Fruit fly (Drosophila melanogaster) whole organism, embryonic: Measurements from ENCODE around the gene CstF50.

Experiments
- Abd-B ChIP-seq: fragments of 200-800 bp; sonication (Bioruptor generic); optimal IDR thresholded peaks from 2 replicates; lab custom pipeline; 2018; ENCODE audit warnings: missing biosample characterization, mild to moderate bottlenecking, missing genetic modification characterization, moderate library complexity
- Adf1 ChIP-seq: fragments of 200-800 bp; sonication (Bioruptor generic); IDR thresholded peaks from 2 replicates; pipeline ENCODE4 v1.3.6; 2022; ENCODE audit warnings: missing biosample characterization, missing genetic modification characterization
- Antp ChIP-seq: fragments of 200-800 bp; sonication (Bioruptor generic); optimal IDR thresholded peaks from 3 replicates; lab custom pipeline; 2016; ENCODE audit warnings: missing biosample characterization, missing genetic modification characterization
- Blimp-1 ChIP-seq: fragments of 200-800 bp; sonication (Bioruptor generic); optimal IDR thresholded peaks from 3 replicates; lab custom pipeline; 2018; ENCODE audit warnings: missing biosample characterization, missing genetic modification characterization, mild to moderate bottlenecking, moderate library complexity, missing genetic modification reagents
- CG10274 ChIP-seq: fragments of 200-800 bp; sonication (Bioruptor generic); optimal IDR thresholded peaks from 3 replicates; lab custom pipeline; 2017; ENCODE audit warnings: missing biosample characterization, mild to moderate bottlenecking, missing genetic modification characterization
- CG11247 ChIP-seq: fragments of 200-800 bp; sonication (Bioruptor generic); IDR thresholded peaks from 2 replicates; pipeline ENCODE4 v1.3.6; 2022; ENCODE audit warnings: missing biosample characterization, missing genetic modification characterization
- CG11398 ChIP-seq: fragments of 200-800 bp; sonication (Bioruptor generic); optimal IDR thresholded peaks from 2 replicates; lab custom pipeline; 2016; ENCODE audit warnings: missing biosample characterization, missing genetic modification characterization
- CG11723 ChIP-seq: fragments of 200-800 bp; sonication (Bioruptor generic); optimal IDR thresholded peaks from 2 replicates; lab custom pipeline; 2017; ENCODE audit warnings: missing biosample characterization, mild to moderate bottlenecking, missing genetic modification characterization
- CG12155 ChIP-seq: fragments of 200-800 bp; sonication (Bioruptor generic); optimal IDR thresholded peaks from 3 replicates; lab custom pipeline; 2016; ENCODE audit warnings: missing biosample characterization, missing genetic modification characterization
- CG1233 ChIP-seq: fragments of 200-800 bp; sonication (Bioruptor generic); optimal IDR thresholded peaks from 4 replicates; lab custom pipeline; 2018; ENCODE audit warnings: missing biosample characterization, mild to moderate bottlenecking, missing genetic modification characterization
- CG13894 ChIP-seq: fragments of 200-800 bp; sonication (Bioruptor generic); optimal IDR thresholded peaks from 3 replicates; lab custom pipeline; 2018; ENCODE audit warnings: missing biosample characterization, mild to moderate bottlenecking, missing genetic modification characterization, moderate library complexity
- CG1529 ChIP-seq: fragments of 200-800 bp; sonication (Bioruptor generic); optimal IDR thresholded peaks from 3 replicates; lab custom pipeline; 2018; ENCODE audit warnings: missing biosample characterization, missing genetic modification characterization
- CG17568 ChIP-seq: fragments of 200-800 bp; sonication (Bioruptor generic); optimal IDR thresholded peaks from 2 replicates; lab custom pipeline; 2018; ENCODE audit warnings: missing biosample characterization, mild to moderate bottlenecking, missing genetic modification characterization, moderate library complexity
- CG18599 ChIP-seq: fragments of 200-800 bp; sonication (Bioruptor generic); optimal IDR thresholded peaks from 3 replicates; lab custom pipeline; 2017; ENCODE audit warnings: missing biosample characterization, missing genetic modification characterization, mild to moderate bottlenecking, moderate library complexity, missing genetic modification reagents
- CG18764 ChIP-seq: fragments of 200-800 bp; sonication (Bioruptor generic); optimal IDR thresholded peaks from 3 replicates; lab custom pipeline; 2016; ENCODE audit warnings: missing biosample characterization, missing genetic modification characterization
- CG30431 ChIP-seq: fragments of 200-800 bp; sonication (Bioruptor generic); optimal IDR thresholded peaks from 2 replicates; lab custom pipeline; 2017; ENCODE audit warnings: missing biosample characterization, missing genetic modification characterization
- CG32767 ChIP-seq: fragments of 200-800 bp; sonication (Bioruptor generic); IDR thresholded peaks from 2 replicates; pipeline ENCODE4 v1.3.6; 2022; ENCODE audit warnings: missing biosample characterization, missing genetic modification characterization
- CG34422 ChIP-seq: fragments of 200-800 bp; sonication (Bioruptor generic); IDR thresholded peaks from 3 replicates; pipeline ENCODE4 v1.3.6; 2022; ENCODE audit warnings: missing biosample characterization, missing genetic modification characterization
- CG7745 ChIP-seq: fragments of 200-800 bp; sonication (Bioruptor generic); optimal IDR thresholded peaks from 2 replicates; lab custom pipeline; 2018; ENCODE audit warnings: missing biosample characterization, mild to moderate bottlenecking, missing genetic modification characterization, moderate library complexity
- CG7786 ChIP-seq: fragments of 200-800 bp; sonication (Bioruptor generic); optimal IDR thresholded peaks from 2 replicates; lab custom pipeline; 2016; ENCODE audit warnings: missing biosample characterization, missing genetic modification characterization
- E2f1 ChIP-seq: fragments of 200-800 bp; sonication (Bioruptor generic); IDR thresholded peaks from 2 replicates; pipeline ENCODE4 v1.3.6; 2022; ENCODE audit warnings: missing biosample characterization, missing genetic modification characterization
- Ets65A ChIP-seq: fragments of 200-800 bp; sonication (Bioruptor generic); peaks from one replicate; lab custom pipeline; 2016; ENCODE audit warnings: missing biosample characterization, missing genetic modification characterization
- Ets97D ChIP-seq: fragments of 200-800 bp; sonication (Bioruptor generic); optimal IDR thresholded peaks from 3 replicates; lab custom pipeline; 2016; ENCODE audit warnings: missing biosample characterization, missing genetic modification characterization
- Hmr ChIP-seq: fragments of 200-800 bp; sonication (Bioruptor generic); optimal IDR thresholded peaks from 3 replicates; lab custom pipeline; 2017; ENCODE audit warnings: mild to moderate bottlenecking, missing biosample characterization, missing genetic modification reagents, missing genetic modification characterization
- Hsf ChIP-seq: fragments of 200-800 bp; sonication (Bioruptor generic); optimal IDR thresholded peaks from 3 replicates; lab custom pipeline; 2016; ENCODE audit warnings: missing biosample characterization, missing genetic modification characterization
- Oaz ChIP-seq: fragments of 200-800 bp; sonication (Bioruptor generic); IDR thresholded peaks from 2 replicates; pipeline ENCODE4 v1.3.6; 2022; ENCODE audit warnings: missing biosample characterization, missing genetic modification characterization
- Opbp ChIP-seq: fragments of 200-800 bp; sonication (Bioruptor generic); IDR thresholded peaks from 3 replicates; pipeline ENCODE4 v1.3.6; 2022; ENCODE audit warnings: missing biosample characterization, missing genetic modification characterization; ENCODE audit not compliant: partially characterized antibody
- PHDP ChIP-seq: fragments of 200-800 bp; sonication (Bioruptor generic); optimal IDR thresholded peaks from 3 replicates; lab custom pipeline; 2018; ENCODE audit warnings: missing biosample characterization, mild to moderate bottlenecking, missing genetic modification characterization, moderate library complexity
- Sox100B ChIP-seq: fragments of 200-800 bp; sonication (Bioruptor generic); optimal IDR thresholded peaks from 3 replicates; lab custom pipeline; 2018; ENCODE audit warnings: missing biosample characterization, mild to moderate bottlenecking, missing genetic modification characterization
- TFAM ChIP-seq: fragments of 200-800 bp; sonication (Bioruptor generic); optimal IDR thresholded peaks from 2 replicates; lab custom pipeline; 2017; ENCODE audit warnings: missing biosample characterization, missing genetic modification characterization, inconsistent platforms
- Taf1 ChIP-seq: fragments of 200-800 bp; sonication (Bioruptor generic); IDR thresholded peaks from 2 replicates; pipeline ENCODE4 v1.3.6; 2022; ENCODE audit warnings: missing biosample characterization, missing genetic modification characterization
- bbx ChIP-seq: fragments of 200-800 bp; sonication (Bioruptor generic); IDR thresholded peaks from 2 replicates; pipeline ENCODE4 v1.3.6; 2022; ENCODE audit warnings: missing biosample characterization, missing genetic modification characterization; ENCODE audit not compliant: partially characterized antibody
- bigmax ChIP-seq: fragments of 200-800 bp; sonication (Bioruptor generic); optimal IDR thresholded peaks from 2 replicates; lab custom pipeline; 2018; ENCODE audit warnings: missing biosample characterization, mild to moderate bottlenecking, missing genetic modification characterization
- br ChIP-seq: fragments of >200 bp; optimal IDR thresholded peaks from 2 replicates; lab custom pipeline; 2017
- bsh ChIP-seq, 2 experiments: fragments of 200-800 bp; sonication (Bioruptor generic); optimal IDR thresholded peaks; 2 replicates each; lab custom pipeline; 2017 to 2018; ENCODE audit warnings: mild to moderate bottlenecking in 2 of 2, missing biosample characterization in 2 of 2, missing genetic modification characterization in 2 of 2, moderate library complexity in 1 of 2
- croc ChIP-seq: fragments of 200-800 bp; sonication (Bioruptor generic); conservative IDR thresholded peaks from 3 replicates; pipeline ENCODE4 v1.3.6; 2022; ENCODE audit warnings: missing biosample characterization, missing genetic modification characterization
- cwo ChIP-seq: fragments of 200-800 bp; sonication (Bioruptor generic); optimal IDR thresholded peaks from 3 replicates; lab custom pipeline; 2017; ENCODE audit warnings: missing biosample characterization, missing genetic modification characterization, mild to moderate bottlenecking, moderate library complexity, missing genetic modification reagents
- eve ChIP-seq, 2 experiments: fragments of >200 bp; optimal IDR thresholded peaks; 2 replicates each; lab custom pipeline; 2017; ENCODE audit warnings: missing biosample characterization in 2 of 2, missing genetic modification characterization in 2 of 2
- hb ChIP-seq: fragments of 200-800 bp; sonication (Bioruptor generic); IDR thresholded peaks from 3 replicates; pipeline ENCODE4 v1.3.6; 2022; ENCODE audit warnings: missing biosample characterization, missing genetic modification characterization; ENCODE audit not compliant: partially characterized antibody
- klu ChIP-seq: fragments of 200-800 bp; sonication (Bioruptor generic); IDR thresholded peaks from 2 replicates; pipeline ENCODE4 v1.3.6; 2022; ENCODE audit warnings: missing biosample characterization, missing genetic modification characterization
- lola ChIP-seq, 3 experiments: fragments of >200 bp in 2 of 3; fragments of 200-800 bp in 1 of 3; sonication (Bioruptor generic) in 1 of 3; optimal IDR thresholded peaks; 2 replicates each; lab custom pipeline; 2017 to 2019; ENCODE audit warnings: missing biosample characterization in 3 of 3, missing genetic modification characterization in 3 of 3, mild to moderate bottlenecking in 1 of 3, moderate library complexity in 1 of 3
- pan ChIP-seq, 4 experiments: fragments of >200 bp in 3 of 4; fragments of 200-800 bp in 1 of 4; sonication (Bioruptor generic) in 1 of 4; optimal IDR thresholded peaks in 3 of 4; IDR thresholded peaks in 1 of 4; 2 replicates each; pipeline versions ENCODE4 v1.3.6 to Lab custom; 2017 to 2022; ENCODE audit warnings: missing biosample characterization in 2 of 4, missing genetic modification characterization in 2 of 4, mixed read lengths in 1 of 4
- pfk ChIP-seq: fragments of 200-800 bp; sonication (Bioruptor generic); optimal IDR thresholded peaks from 2 replicates; lab custom pipeline; 2018; ENCODE audit warnings: missing biosample characterization, mild to moderate bottlenecking, missing genetic modification characterization, moderate library complexity
- pros ChIP-seq: fragments of 200-800 bp; sonication (Bioruptor generic); optimal IDR thresholded peaks from 3 replicates; lab custom pipeline; 2019; ENCODE audit warnings: missing biosample characterization, mild to moderate bottlenecking, missing genetic modification characterization, moderate library complexity
- pzg ChIP-seq: fragments of 200-800 bp; sonication (Bioruptor generic); optimal IDR thresholded peaks from 3 replicates; lab custom pipeline; 2018; ENCODE audit warnings: missing biosample characterization, mild to moderate bottlenecking, missing genetic modification characterization, moderate library complexity
- ranshi ChIP-seq: fragments of 200-800 bp; sonication (Bioruptor generic); IDR thresholded peaks from 2 replicates; pipeline ENCODE4 v1.3.6; 2022; ENCODE audit warnings: missing biosample characterization, missing genetic modification characterization
- scrt ChIP-seq: fragments of 200-800 bp; sonication (Bioruptor generic); optimal IDR thresholded peaks from 2 replicates; lab custom pipeline; 2018; ENCODE audit warnings: missing biosample characterization, mild to moderate bottlenecking, missing genetic modification characterization, moderate library complexity
- sima ChIP-seq: fragments of 200-800 bp; sonication (Bioruptor generic); optimal IDR thresholded peaks from 2 replicates; lab custom pipeline; 2016; ENCODE audit warnings: missing biosample characterization, missing genetic modification characterization
- sna ChIP-seq: fragments of 200-800 bp; sonication (Bioruptor generic); IDR thresholded peaks from 2 replicates; pipeline ENCODE4 v1.3.6; 2022; ENCODE audit warnings: missing biosample characterization, missing genetic modification characterization; ENCODE audit not compliant: partially characterized antibody
- sqz ChIP-seq: fragments of 200-800 bp; sonication (Bioruptor generic); optimal IDR thresholded peaks from 3 replicates; lab custom pipeline; 2018; ENCODE audit warnings: missing biosample characterization, mild to moderate bottlenecking, missing genetic modification characterization
- tgo ChIP-seq: fragments of 200-800 bp; sonication (Bioruptor generic); IDR thresholded peaks from 3 replicates; pipeline ENCODE4 v1.3.6; 2022; ENCODE audit warnings: missing biosample characterization, missing genetic modification characterization

CstF50 gene

DNA sequence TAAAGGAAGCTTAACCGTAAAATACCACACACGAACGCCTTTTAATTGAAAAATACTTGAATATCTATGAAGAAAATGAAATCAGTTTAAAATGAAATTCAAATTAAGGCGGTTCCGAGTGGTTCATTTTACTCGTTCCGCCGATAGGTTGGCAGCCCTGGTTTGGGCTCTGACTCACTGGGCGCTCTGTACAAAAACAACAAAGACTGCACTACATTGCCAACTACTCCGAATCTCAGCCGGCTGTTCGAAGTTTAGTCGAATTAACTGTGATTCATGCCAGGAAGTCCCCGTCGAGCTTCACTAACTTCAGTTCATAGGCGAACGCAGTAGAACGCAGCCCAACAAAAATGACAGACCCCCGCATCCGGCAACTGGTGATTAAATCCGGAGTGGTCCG, 6.5 kb upstream of the CstF50 start, which contains the start of gene Tbca (continued):
- TF ChIP-seq CG11723 (no peak), tgo (GFP tag; lab: Robert Waterston, UW) (no peak), Hsf (GFP tag; lab: Kevin White, UChicago) (no peak), Oaz (no peak), CG13894 (tag; lab: Kevin White, UChicago) (no peak), Opbp (GFP tag; lab: Robert Waterston, UW) (peak; percentile 55; the same call in 1 of the 3 replicates), ranshi (GFP tag; lab: Robert Waterston, UW) (no peak), CG12155 (no peak), pan (optimal IDR thresholded peaks at IDR 0.05; lab: Kevin White, UChicago) (no peak), pan (GFP tag; optimal IDR thresholded peaks at IDR 0.05 in 1 of 2, IDR thresholded peaks at IDR 0.05 in 1 of 2) (no peak), CG18599 (GFP tag; lab: Kevin White, UChicago) (no peak), klu (GFP tag; lab: Robert Waterston, UW) (no peak), CG18764 (GFP tag; lab: Kevin White, UChicago) (no peak), CG7745 (tag; lab: Kevin White, UChicago) (no peak), bsh (GFP tag; optimal IDR thresholded peaks at IDR 0.05; lab: Kevin White, UChicago) (no peak), CG11247 (GFP tag; lab: Robert Waterston, UW) (no peak), hb (GFP tag; lab: Robert Waterston, UW) (no peak), CG32767 (no peak), Hmr (GFP tag; lab: Kevin White, UChicago) (no peak), Antp (GFP tag; lab: Kevin White, UChicago) (no peak), CG34422 (GFP tag; lab: Robert Waterston, UW) (no peak), CG30431 (GFP tag; lab: Kevin White, UChicago) (no peak), cwo (GFP tag; lab: Kevin White, UChicago) (no peak), CG7786 (GFP tag; lab: Kevin White, UChicago) (no peak), CG1233 (GFP tag; lab: Kevin White, UChicago) (no peak), scrt (no peak), eve (GFP tag; optimal IDR thresholded peaks at IDR 0.05; lab: Kevin White, UChicago) (no peak), br (no peak), pzg (GFP tag; lab: Kevin White, UChicago) (peak; percentile 79), Taf1 (no peak), sima (GFP tag; lab: Kevin White, UChicago) (no peak), E2f1 (GFP tag; lab: Robert Waterston, UW) (no peak), bigmax (GFP tag; lab: Kevin White, UChicago) (no peak), croc (no peak), CG11398 (GFP tag; lab: Kevin White, UChicago) (no peak), PHDP (tag; lab: Kevin White, UChicago) (no peak), Ets65A (GFP tag; lab: Kevin White, UChicago) (no peak), pfk (GFP tag; lab: Kevin White, UChicago) (peak; percentile 97), sqz (GFP tag; lab: Kevin White, UChicago) (peak; percentile 92), Abd-B (GFP tag; lab: Kevin White, UChicago) (no peak), lola (GFP tag; optimal IDR thresholded peaks at IDR 0.05; lab: Kevin White, UChicago) (no peak), TFAM (no peak), Blimp-1 (GFP tag; lab: Kevin White, UChicago) (no peak), Ets97D (GFP tag; lab: Kevin White, UChicago) (peak; percentile 44), Sox100B (GFP tag; lab: Kevin White, UChicago) (no peak), sna (peak; percentile 55; the same call in 1 of the 2 replicates), Adf1 (GFP tag; lab: Robert Waterston, UW) (no peak), pros (GFP tag; lab: Kevin White, UChicago) (no peak), CG1529 (GFP tag; lab: Kevin White, UChicago) (no peak), bbx (GFP tag; lab: Robert Waterston, UW) (peak; percentile 69), CG10274 (no peak), CG17568 (GFP tag; lab: Kevin White, UChicago) (no peak)
